Fruit fly (Drosophila melanogaster) whole organism, wandering third instar larva: ENCODE measurements around the gene CG44088.

Experiments
- Abd-B ChIP-seq: fragments of >200 bp; optimal IDR thresholded peaks from 2 replicates; lab custom pipeline; 2017; ENCODE audit warnings: missing biosample characterization, missing genetic modification characterization
- Mio ChIP-seq: sonication (Bioruptor generic); optimal IDR thresholded peaks from 2 replicates; lab custom pipeline; 2016; ENCODE audit warnings: missing biosample characterization, missing genetic modification characterization
- dl ChIP-seq, 2 experiments: fragments of 175-275, 200-275 bp in 1 of 2; fragments of 200-275 bp in 1 of 2; sonication (Bioruptor generic); optimal IDR thresholded peaks; lab custom pipeline; 2018; ENCODE audit warnings: mild to moderate bottlenecking in 2 of 2, missing biosample characterization in 2 of 2, missing genetic modification characterization in 2 of 2, moderate library complexity in 2 of 2; ENCODE audit not compliant: partially characterized antibody in 2 of 2, insufficient read depth in 1 of 2
- lola ChIP-seq: fragments of >200 bp; optimal IDR thresholded peaks from 2 replicates; lab custom pipeline; 2017; ENCODE audit warnings: missing biosample characterization, missing genetic modification characterization
- woc ChIP-seq: sonication (Bioruptor generic); optimal IDR thresholded peaks from 2 replicates; lab custom pipeline; 2016; ENCODE audit warnings: missing biosample characterization, mild to moderate bottlenecking, missing genetic modification characterization

DNA sequence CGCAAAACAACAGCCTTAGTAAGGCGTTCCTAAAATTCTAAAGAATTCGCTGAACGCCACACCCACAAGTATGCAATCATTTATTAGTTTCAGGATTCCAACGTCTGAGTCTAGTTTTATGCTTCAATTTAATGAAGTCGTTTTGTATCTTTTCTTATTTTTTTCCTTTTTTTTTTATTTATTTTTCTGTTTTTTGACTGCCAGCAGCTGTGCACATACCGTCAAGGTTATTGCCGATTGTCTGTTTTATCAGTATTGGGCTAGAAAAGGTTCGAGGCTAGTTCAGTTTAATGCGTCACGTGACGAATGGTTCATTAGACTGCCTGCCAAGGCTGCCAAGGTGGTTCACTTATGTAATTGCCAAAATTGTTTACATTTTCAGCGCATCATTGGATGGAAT is 13.5 kb downstream of the CG44088 start:
- TF ChIP-seq dl (GFP tag; optimal IDR thresholded peaks at IDR 0.05; lab: Kevin White, UChicago; ENCODE audit: insufficient read depth in 1 of 2, partially characterized antibody in 2 of 2) (no peak), Mio (no peak), woc (GFP tag; lab: Kevin White, UChicago) (no peak), lola (no peak), Abd-B (GFP tag; lab: Kevin White, UChicago) (no peak)
